Fruit fly (Drosophila melanogaster) Kc167 (cell line): ENCODE results near the gene Vago.

Source experiments
- Myc ChIP-seq: fragments of >200 bp; optimal IDR thresholded peaks from 2 replicates; lab custom pipeline; 2017; ENCODE audit warnings: missing external identifiers
- Sin3A ChIP-seq: fragments of >200 bp; optimal IDR thresholded peaks from 2 replicates; lab custom pipeline; 2018; ENCODE audit warnings: missing external identifiers
- h ChIP-seq: fragments of >200 bp; optimal IDR thresholded peaks from 3 replicates; lab custom pipeline; 2018; ENCODE audit warnings: missing external identifiers
- insv ChIP-seq: fragments of >200 bp; optimal IDR thresholded peaks from 3 replicates; lab custom pipeline; 2018; ENCODE audit warnings: missing external identifiers
- psq ChIP-seq: fragments of >200 bp; optimal IDR thresholded peaks from 2 replicates; lab custom pipeline; 2017; ENCODE audit warnings: missing external identifiers
- ttk ChIP-seq: sonication (Bioruptor generic); optimal IDR thresholded peaks from 2 replicates; lab custom pipeline; 2017; ENCODE audit warnings: missing external identifiers

Gene Vago

dm6 chrX:11132312-11132711, 43.2 kb downstream of the Vago start, which contains the start of gene CG44385:
Gene CG44385, minus strand, starts transcription at chrX:11132412.
- TF ChIP-seq h (lab: Kevin White, UChicago) (no peak), insv (no peak), ttk (lab: Kevin White, UChicago) (no peak), Myc (lab: Kevin White, UChicago) (no peak), Sin3A (lab: Kevin White, UChicago) (no peak), psq (lab: Kevin White, UChicago) (no peak)

dm6 chrX:11135840-11136586, 46.9 kb downstream of the Vago start:
- no peak for TF ChIP-seq Myc (lab: Kevin White, UChicago)
- TF ChIP-seq insv, result no peak
- TF ChIP-seq Sin3A (lab: Kevin White, UChicago), result no peak
- TF ChIP-seq ttk (lab: Kevin White, UChicago), result no peak
- no peak for TF ChIP-seq h (lab: Kevin White, UChicago)
- TF ChIP-seq psq (lab: Kevin White, UChicago), result no peak

DNA sequence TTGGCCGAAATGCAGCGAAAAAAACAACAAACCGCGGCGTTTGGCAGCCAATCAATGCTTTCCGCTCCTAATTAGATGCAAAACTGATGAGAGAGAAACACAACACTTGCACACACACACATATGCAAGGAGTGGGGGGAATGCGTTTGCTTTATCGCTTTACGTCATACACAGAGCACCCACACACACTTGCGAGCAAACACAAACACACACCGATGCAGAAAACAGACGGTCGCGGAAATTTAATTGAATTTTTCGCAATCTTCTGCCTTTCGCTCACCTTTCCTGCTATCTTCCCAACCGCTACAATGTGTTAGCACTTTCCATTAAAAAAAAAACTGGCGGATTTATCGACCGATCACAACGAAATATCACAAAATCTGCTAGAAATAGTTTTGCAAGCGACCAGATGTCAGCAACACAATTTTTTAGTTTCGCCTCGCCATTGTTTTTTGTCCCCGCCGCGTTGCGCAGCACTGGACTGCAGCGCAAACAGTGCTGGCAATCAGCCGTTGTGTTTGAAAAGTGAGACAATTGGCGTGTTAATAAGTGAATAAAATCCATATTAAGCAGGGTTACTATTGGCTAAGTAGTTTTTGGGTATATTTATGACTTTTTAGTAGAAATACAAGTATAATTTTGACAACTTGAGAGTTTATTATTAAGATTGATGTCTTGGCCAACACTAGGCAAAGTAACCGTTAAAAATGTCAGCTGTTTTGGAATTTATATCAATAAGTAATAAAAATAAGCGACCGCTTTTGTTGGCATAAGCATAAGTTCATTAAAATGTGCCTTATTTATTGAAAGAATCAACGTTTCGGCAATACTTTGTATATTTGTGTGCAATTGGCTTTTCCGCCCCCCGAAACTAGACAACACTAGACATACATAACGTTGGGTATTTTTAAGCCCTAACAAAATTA, 47.8 kb downstream of the Vago start, which contains the start of gene Klp10A:
Gene Klp10A, minus strand, starts transcription at position 532 of the 926 bp plus-strand sequence.
- TF ChIP-seq Myc (lab: Kevin White, UChicago) (no peak), h (lab: Kevin White, UChicago) (no peak), insv (no peak), Sin3A (lab: Kevin White, UChicago) (no peak), psq (lab: Kevin White, UChicago) (no peak), ttk (lab: Kevin White, UChicago) (no peak)

- TF ChIP-seq Sin3A (lab: Kevin White, UChicago) (no peak), Myc (lab: Kevin White, UChicago) (no peak), ttk (lab: Kevin White, UChicago) (no peak), h (lab: Kevin White, UChicago) (no peak), insv (no peak), psq (lab: Kevin White, UChicago) (no peak)
These were observed 48.6 kb downstream of the Vago start, which contains the start of gene CDK2AP1 for dm6 chrX:11137566-11138186. Gene CDK2AP1, plus strand, starts transcription at chrX:11137859.
